Fruit fly (Drosophila melanogaster) whole organism, embryonic: Measurements from ENCODE around the gene MESR6.

Experiments
- Antp ChIP-seq: fragments of 200-800 bp; sonication (Bioruptor generic); optimal IDR thresholded peaks from 3 replicates; lab custom pipeline; 2016; ENCODE audit warnings: missing biosample characterization, missing genetic modification characterization
- B-H1 ChIP-seq: fragments of 200-800 bp; sonication (Bioruptor generic); IDR thresholded peaks from 3 replicates; pipeline ENCODE4 v1.3.6; 2022; ENCODE audit warnings: missing biosample characterization, missing genetic modification characterization
- Bteb2 ChIP-seq: fragments of 200-800 bp; sonication (Bioruptor generic); optimal IDR thresholded peaks from 2 replicates; lab custom pipeline; 2016; ENCODE audit warnings: missing biosample characterization, missing genetic modification characterization
- CG10431 ChIP-seq: fragments of 200-800 bp; sonication (Bioruptor generic); optimal IDR thresholded peaks from 3 replicates; lab custom pipeline; 2018; ENCODE audit warnings: missing biosample characterization, mild to moderate bottlenecking, missing genetic modification characterization
- CG10462 ChIP-seq: fragments of 200-800 bp; sonication (Bioruptor generic); optimal IDR thresholded peaks from 2 replicates; lab custom pipeline; 2016; ENCODE audit warnings: missing biosample characterization, missing genetic modification characterization
- CG12104 ChIP-seq: fragments of 200-800 bp; sonication (Bioruptor generic); optimal IDR thresholded peaks from 3 replicates; lab custom pipeline; 2016; ENCODE audit warnings: missing biosample characterization, missing genetic modification characterization
- CG12155 ChIP-seq: fragments of 200-800 bp; sonication (Bioruptor generic); optimal IDR thresholded peaks from 3 replicates; lab custom pipeline; 2016; ENCODE audit warnings: missing biosample characterization, missing genetic modification characterization
- CG13894 ChIP-seq: fragments of 200-800 bp; sonication (Bioruptor generic); optimal IDR thresholded peaks from 3 replicates; lab custom pipeline; 2018; ENCODE audit warnings: missing biosample characterization, mild to moderate bottlenecking, missing genetic modification characterization, moderate library complexity
- CG14710 ChIP-seq: fragments of 200-800 bp; sonication (Bioruptor generic); optimal IDR thresholded peaks from 3 replicates; lab custom pipeline; 2019; ENCODE audit warnings: missing biosample characterization, mild to moderate bottlenecking, missing genetic modification characterization, moderate library complexity
- CG14860 ChIP-seq: fragments of 200-800 bp; sonication (Bioruptor generic); IDR thresholded peaks from 3 replicates; pipeline ENCODE4 v1.3.6; 2022; ENCODE audit warnings: missing biosample characterization, missing genetic modification characterization; ENCODE audit not compliant: partially characterized antibody
- CG15601 ChIP-seq: fragments of 200-800 bp; sonication (Bioruptor generic); optimal IDR thresholded peaks from 3 replicates; lab custom pipeline; 2019; ENCODE audit warnings: missing biosample characterization, mild to moderate bottlenecking, missing genetic modification characterization, moderate library complexity
- CG16779 ChIP-seq: fragments of 200-800 bp; sonication (Bioruptor generic); IDR thresholded peaks from 2 replicates; pipeline ENCODE4 v1.3.6; 2022; ENCODE audit warnings: missing biosample characterization, missing genetic modification characterization
- CG2116 ChIP-seq: fragments of 200-800 bp; sonication (Bioruptor generic); optimal IDR thresholded peaks from 3 replicates; lab custom pipeline; 2018; ENCODE audit warnings: missing biosample characterization, mild to moderate bottlenecking, missing genetic modification characterization
- CG33557 ChIP-seq: fragments of 200-800 bp; sonication (Bioruptor generic); optimal IDR thresholded peaks from 2 replicates; lab custom pipeline; 2019; ENCODE audit warnings: missing biosample characterization, mild to moderate bottlenecking, missing genetic modification characterization, moderate library complexity
- CG5180 ChIP-seq: fragments of 200-800 bp; sonication (Bioruptor generic); optimal IDR thresholded peaks from 3 replicates; lab custom pipeline; 2017; ENCODE audit warnings: missing biosample characterization, missing genetic modification characterization, mild to moderate bottlenecking, moderate library complexity, missing genetic modification reagents
- CG5245 ChIP-seq: fragments of 200-800 bp; sonication (Bioruptor generic); optimal IDR thresholded peaks from 3 replicates; lab custom pipeline; 2016; ENCODE audit warnings: missing biosample characterization, missing genetic modification characterization
- CG7372 ChIP-seq: fragments of 200-800 bp; sonication (Bioruptor generic); IDR thresholded peaks from 2 replicates; pipeline ENCODE4 v1.3.6; 2022; ENCODE audit warnings: missing biosample characterization, missing genetic modification characterization
- CG7786 ChIP-seq: fragments of 200-800 bp; sonication (Bioruptor generic); optimal IDR thresholded peaks from 2 replicates; lab custom pipeline; 2016; ENCODE audit warnings: missing biosample characterization, missing genetic modification characterization
- CG9876 ChIP-seq: fragments of 200-800 bp; sonication (Bioruptor generic); optimal IDR thresholded peaks from 2 replicates; lab custom pipeline; 2016; ENCODE audit warnings: missing biosample characterization, missing genetic modification characterization
- Camta ChIP-seq: fragments of 200-800 bp; sonication (Bioruptor generic); optimal IDR thresholded peaks from 2 replicates; lab custom pipeline; 2016; ENCODE audit warnings: missing biosample characterization, missing genetic modification characterization
- D19A ChIP-seq: fragments of 200-800 bp; optimal IDR thresholded peaks from 3 replicates; lab custom pipeline; 2019; ENCODE audit warnings: missing biosample characterization, mild to moderate bottlenecking, missing genetic modification characterization, moderate library complexity
- Deaf1 ChIP-seq: fragments of 200-800 bp; optimal IDR thresholded peaks from 3 replicates; lab custom pipeline; 2019; ENCODE audit warnings: missing biosample characterization, mild to moderate bottlenecking, missing genetic modification characterization, moderate library complexity
- Dip2 ChIP-seq: fragments of 200-800 bp; sonication (Bioruptor generic); IDR thresholded peaks from 2 replicates; pipeline ENCODE4 v1.3.6; 2022; ENCODE audit warnings: missing biosample characterization, missing genetic modification characterization
- HLH54F ChIP-seq: fragments of 200-800 bp; sonication (Bioruptor generic); optimal IDR thresholded peaks from 3 replicates; lab custom pipeline; 2016; ENCODE audit warnings: missing biosample characterization, missing genetic modification characterization
- Hr3 ChIP-seq: fragments of 200-800 bp; sonication (Bioruptor generic); optimal IDR thresholded peaks from 3 replicates; lab custom pipeline; 2016; ENCODE audit warnings: missing biosample characterization, missing genetic modification characterization
- Jarid2 ChIP-seq: fragments of 200-800 bp; sonication (Bioruptor generic); optimal IDR thresholded peaks from 3 replicates; lab custom pipeline; 2017; ENCODE audit warnings: mild to moderate bottlenecking, missing biosample characterization, missing genetic modification reagents, missing genetic modification characterization
- Lpt ChIP-seq: fragments of >200 bp; optimal IDR thresholded peaks from 2 replicates; lab custom pipeline; 2018; ENCODE audit warnings: missing biosample characterization, missing genetic modification characterization
- NK7.1 ChIP-seq: fragments of 200-800 bp; sonication (Bioruptor generic); optimal IDR thresholded peaks from 3 replicates; lab custom pipeline; 2016; ENCODE audit warnings: missing biosample characterization, missing genetic modification characterization
- Rx ChIP-seq: fragments of 200-800 bp; sonication (Bioruptor generic); IDR thresholded peaks from 2 replicates; pipeline ENCODE4 v1.3.6; 2022; ENCODE audit warnings: missing biosample characterization, missing genetic modification characterization
- Trl ChIP-seq, 3 experiments: fragments of >200 bp in 2 of 3; fragments of 200-800 bp in 1 of 3; sonication (Bioruptor generic) in 1 of 3; optimal IDR thresholded peaks; 2 replicates in 1 of 3; 3 replicates in 2 of 3; lab custom pipeline; 2016 to 2017; ENCODE audit warnings: missing biosample characterization in 1 of 3, missing genetic modification characterization in 1 of 3
- Xrp1 ChIP-seq: fragments of 200-800 bp; sonication (Bioruptor generic); IDR thresholded peaks from 2 replicates; pipeline ENCODE4 v1.3.6; 2022; ENCODE audit warnings: missing biosample characterization, missing genetic modification characterization
- YL-1 ChIP-seq: fragments of 200-800 bp; sonication (Bioruptor generic); optimal IDR thresholded peaks from 3 replicates; lab custom pipeline; 2017; ENCODE audit warnings: missing biosample characterization, mild to moderate bottlenecking, missing genetic modification characterization
- al ChIP-seq: fragments of 200-800 bp; sonication (Bioruptor generic); IDR thresholded peaks from 2 replicates; pipeline ENCODE4 v1.3.6; 2022; ENCODE audit warnings: missing biosample characterization, missing genetic modification characterization
- chinmo ChIP-seq: fragments of 200-800 bp; sonication (Bioruptor generic); IDR thresholded peaks from 4 replicates; pipeline ENCODE4 v1.3.6; 2022; ENCODE audit warnings: missing biosample characterization, missing genetic modification characterization; ENCODE audit not compliant: partially characterized antibody
- dpn ChIP-seq, 2 experiments: fragments of 200-800 bp; sonication (Bioruptor generic); optimal IDR thresholded peaks; 3 replicates each; lab custom pipeline; 2016; ENCODE audit warnings: missing biosample characterization in 2 of 2, missing genetic modification characterization in 2 of 2
- eve ChIP-seq, 2 experiments: fragments of >200 bp; optimal IDR thresholded peaks; 2 replicates each; lab custom pipeline; 2017; ENCODE audit warnings: missing biosample characterization in 2 of 2, missing genetic modification characterization in 2 of 2
- gfzf ChIP-seq: fragments of 200-800 bp; sonication (Bioruptor generic); optimal IDR thresholded peaks from 2 replicates; lab custom pipeline; 2016; ENCODE audit warnings: missing biosample characterization, mild to moderate bottlenecking, missing genetic modification characterization, moderate library complexity
- ham ChIP-seq: fragments of 200-800 bp; sonication (Bioruptor generic); IDR thresholded peaks from 2 replicates; pipeline ENCODE4 v1.3.6; 2022; ENCODE audit warnings: missing biosample characterization, missing genetic modification characterization
- hbn ChIP-seq: fragments of 200-800 bp; sonication (Bioruptor generic); IDR thresholded peaks from 2 replicates; pipeline ENCODE4 v1.3.6; 2022; ENCODE audit warnings: missing biosample characterization, missing genetic modification characterization; ENCODE audit not compliant: partially characterized antibody
- p53 ChIP-seq: fragments of 200-800 bp; sonication (Bioruptor generic); optimal IDR thresholded peaks from 2 replicates; lab custom pipeline; 2016; ENCODE audit warnings: missing biosample characterization, missing genetic modification characterization
- peb ChIP-seq: fragments of 200-800 bp; sonication (Bioruptor generic); IDR thresholded peaks from 2 replicates; pipeline ENCODE4 v1.3.6; 2022; ENCODE audit warnings: missing biosample characterization, missing genetic modification characterization
- rib ChIP-seq: fragments of 200-800 bp; sonication (Bioruptor generic); IDR thresholded peaks from 2 replicates; pipeline ENCODE4 v1.3.6; 2022; ENCODE audit warnings: missing biosample characterization, missing genetic modification characterization
- row ChIP-seq: fragments of 200-800 bp; sonication (Bioruptor generic); IDR thresholded peaks from 3 replicates; pipeline ENCODE4 v1.3.6; 2022; ENCODE audit warnings: missing biosample characterization, missing genetic modification characterization
- shn ChIP-seq: fragments of 200-800 bp; sonication (Bioruptor generic); optimal IDR thresholded peaks from 3 replicates; lab custom pipeline; 2016; ENCODE audit warnings: missing biosample characterization, missing genetic modification characterization
- sna ChIP-seq: fragments of 200-800 bp; sonication (Bioruptor generic); IDR thresholded peaks from 2 replicates; pipeline ENCODE4 v1.3.6; 2022; ENCODE audit warnings: missing biosample characterization, missing genetic modification characterization; ENCODE audit not compliant: partially characterized antibody
- sr ChIP-seq: fragments of 200-800 bp; sonication (Bioruptor generic); IDR thresholded peaks from 3 replicates; pipeline ENCODE4 v1.3.6; 2022; ENCODE audit warnings: missing biosample characterization, missing genetic modification characterization
- unc-4 ChIP-seq: fragments of 200-800 bp; sonication (Bioruptor generic); IDR thresholded peaks from 2 replicates; pipeline ENCODE4 v1.3.6; 2022; ENCODE audit warnings: missing biosample characterization, missing genetic modification characterization; ENCODE audit not compliant: partially characterized antibody
- vnd ChIP-seq: fragments of 200-800 bp; sonication (Bioruptor generic); IDR thresholded peaks from 3 replicates; pipeline ENCODE4 v1.3.6; 2022; ENCODE audit warnings: missing biosample characterization, missing genetic modification characterization; ENCODE audit not compliant: partially characterized antibody

The MESR6 gene

dm6 chr3L:19062472-19063409 is 29.7 kb upstream of the MESR6 start, which contains the start of the genes Ugt316A1 and Sfxn2 (continued):
- peak; percentile 66 for TF ChIP-seq CG14710 (tag; lab: Kevin White, UChicago)
- TF ChIP-seq CG7786 (GFP tag; lab: Kevin White, UChicago) = peak; percentile 33
- no peak for TF ChIP-seq Dip2 (GFP tag; lab: Robert Waterston, UW)
- peak; percentile 89 for TF ChIP-seq gfzf (GFP tag; lab: Kevin White, UChicago)
- TF ChIP-seq CG16779 (GFP tag; lab: Robert Waterston, UW) = no peak
- peak; percentile 35 for TF ChIP-seq CG33557 (GFP tag; lab: Kevin White, UChicago)
- no peak for TF ChIP-seq HLH54F (GFP tag; lab: Kevin White, UChicago)
- TF ChIP-seq CG9876 (GFP tag; lab: Kevin White, UChicago) = no peak
- TF ChIP-seq al = no peak
- TF ChIP-seq dpn (GFP tag; optimal IDR thresholded peaks at IDR 0.05; lab: Kevin White, UChicago) = peak; percentile 43 to 45
- TF ChIP-seq CG10462 (GFP tag; lab: Kevin White, UChicago) = no peak
- peak; percentile 16 for TF ChIP-seq CG5245 (GFP tag; lab: Kevin White, UChicago)
- no peak for TF ChIP-seq vnd (GFP tag; lab: Robert Waterston, UW)
- no peak for TF ChIP-seq Lpt (GFP tag; lab: Kevin White, UChicago)
- no peak for TF ChIP-seq CG10431 (GFP tag; lab: Kevin White, UChicago)
- 0 out of 2 replicates have a peak, but pooled peaks have one; percentile 38 for TF ChIP-seq unc-4 (GFP tag; lab: Robert Waterston, UW)
- no peak for TF ChIP-seq CG12104 (GFP tag; lab: Kevin White, UChicago)
- TF ChIP-seq rib = 0 out of 2 replicates have a peak, but pooled peaks have one; percentile 58
- no peak for TF ChIP-seq sr (GFP tag; lab: Robert Waterston, UW)
- TF ChIP-seq Hr3 (GFP tag; lab: Kevin White, UChicago) = peak; percentile 41
- TF ChIP-seq B-H1 (GFP tag; lab: Robert Waterston, UW) = 0 out of 3 replicates have a peak, but pooled peaks have one; percentile 34
- TF ChIP-seq eve (GFP tag; optimal IDR thresholded peaks at IDR 0.05; lab: Kevin White, UChicago) = no peak
- peak; percentile 9 for TF ChIP-seq Camta (GFP tag; lab: Kevin White, UChicago)
- no peak for TF ChIP-seq peb (GFP tag; lab: Robert Waterston, UW)
- TF ChIP-seq Deaf1 (tag; lab: Kevin White, UChicago) = no peak
- TF ChIP-seq CG13894 (tag; lab: Kevin White, UChicago) = peak; percentile 47
- TF ChIP-seq CG14860 (GFP tag; lab: Robert Waterston, UW) = no peak
- peak; percentile 87 for TF ChIP-seq row (GFP tag; lab: Robert Waterston, UW)
- peak; percentile 26 for TF ChIP-seq CG2116 (GFP tag; lab: Kevin White, UChicago)
- no peak for TF ChIP-seq shn (GFP tag; lab: Kevin White, UChicago)
- peak; percentile 1 for TF ChIP-seq D19A
- peak; percentile 88; the same call in 1 of the 4 replicates for TF ChIP-seq chinmo (GFP tag; lab: Robert Waterston, UW)
- no peak for TF ChIP-seq NK7.1
- TF ChIP-seq CG5180 = no peak
- peak in 1 of 2 experiments; percentile 26 for TF ChIP-seq Trl (optimal IDR thresholded peaks at IDR 0.05; lab: Kevin White, UChicago)
- peak; percentile 32 for TF ChIP-seq Trl (GFP tag; optimal IDR thresholded peaks at IDR 0.05; lab: Kevin White, UChicago)
- peak; percentile 34; the same call in 1 of the 2 replicates for TF ChIP-seq Xrp1 (GFP tag; lab: Robert Waterston, UW)
- TF ChIP-seq Rx (GFP tag; lab: Robert Waterston, UW) = peak; percentile 13; the same call in 1 of the 2 replicates
- TF ChIP-seq CG7372 (GFP tag; lab: Robert Waterston, UW) = 0 out of 2 replicates have a peak, but pooled peaks have one; percentile 20
- TF ChIP-seq Bteb2 (GFP tag; lab: Kevin White, UChicago) = no peak
- peak; percentile 42 for TF ChIP-seq CG15601
- TF ChIP-seq hbn = 0 out of 2 replicates have a peak, but pooled peaks have one; percentile 13
- TF ChIP-seq YL-1 (GFP tag; lab: Kevin White, UChicago) = peak; percentile 51
- TF ChIP-seq CG12155 = peak; percentile 47
- peak; percentile 34 for TF ChIP-seq Jarid2 (GFP tag; lab: Kevin White, UChicago)
- peak; percentile 35 for TF ChIP-seq p53 (GFP tag; lab: Kevin White, UChicago)
- no peak for TF ChIP-seq ham
- TF ChIP-seq Antp (GFP tag; lab: Kevin White, UChicago) = peak; percentile 14
- no peak for TF ChIP-seq sna (GFP tag; lab: Robert Waterston, UW)
